Fruit fly (Drosophila melanogaster) whole organism, embryonic: Measurements from ENCODE around the gene Cp18.

Source experiments
- CG11247 ChIP-seq: fragments of 200-800 bp; sonication (Bioruptor generic); IDR thresholded peaks from 2 replicates; pipeline ENCODE4 v1.3.6; 2022; ENCODE audit warnings: missing biosample characterization, missing genetic modification characterization
- CG12104 ChIP-seq: fragments of 200-800 bp; sonication (Bioruptor generic); optimal IDR thresholded peaks from 3 replicates; lab custom pipeline; 2016; ENCODE audit warnings: missing biosample characterization, missing genetic modification characterization
- CG12155 ChIP-seq: fragments of 200-800 bp; sonication (Bioruptor generic); optimal IDR thresholded peaks from 3 replicates; lab custom pipeline; 2016; ENCODE audit warnings: missing biosample characterization, missing genetic modification characterization
- CG13775 ChIP-seq: fragments of 200-800 bp; sonication (Bioruptor generic); optimal IDR thresholded peaks from 3 replicates; lab custom pipeline; 2017; ENCODE audit warnings: missing biosample characterization, mild to moderate bottlenecking, missing genetic modification characterization
- CG1529 ChIP-seq: fragments of 200-800 bp; sonication (Bioruptor generic); optimal IDR thresholded peaks from 3 replicates; lab custom pipeline; 2018; ENCODE audit warnings: missing biosample characterization, missing genetic modification characterization
- CG17385 ChIP-seq: fragments of 200-800 bp; sonication (Bioruptor generic); optimal IDR thresholded peaks from 3 replicates; lab custom pipeline; 2018; ENCODE audit warnings: missing biosample characterization, mild to moderate bottlenecking, missing genetic modification characterization
- CG18011 ChIP-seq: fragments of 200-800 bp; sonication (Bioruptor generic); optimal IDR thresholded peaks from 2 replicates; lab custom pipeline; 2017; ENCODE audit warnings: missing biosample characterization, missing genetic modification characterization, mild to moderate bottlenecking, moderate library complexity, missing genotype
- CG2875 ChIP-seq: fragments of 200-800 bp; sonication (Bioruptor generic); optimal IDR thresholded peaks from 2 replicates; lab custom pipeline; 2017; ENCODE audit warnings: missing biosample characterization, mild to moderate bottlenecking, missing genetic modification characterization, missing genetic modification reagents
- CG33213 ChIP-seq: fragments of 200-800 bp; sonication (Bioruptor generic); optimal IDR thresholded peaks from 3 replicates; lab custom pipeline; 2016; ENCODE audit warnings: missing biosample characterization, missing genetic modification characterization
- CG4404 ChIP-seq: fragments of 200-800 bp; sonication (Bioruptor generic); IDR thresholded peaks from 2 replicates; pipeline ENCODE4 v1.3.6; 2022; ENCODE audit warnings: missing biosample characterization, missing genetic modification characterization
- CG6813 ChIP-seq: fragments of 200-800 bp; sonication (Bioruptor generic); optimal IDR thresholded peaks from 2 replicates; lab custom pipeline; 2017; ENCODE audit warnings: missing biosample characterization, missing genetic modification characterization, mild to moderate bottlenecking, moderate library complexity, missing genetic modification reagents
- CG7745 ChIP-seq: fragments of 200-800 bp; sonication (Bioruptor generic); optimal IDR thresholded peaks from 2 replicates; lab custom pipeline; 2018; ENCODE audit warnings: missing biosample characterization, mild to moderate bottlenecking, missing genetic modification characterization, moderate library complexity
- CG8089 ChIP-seq: fragments of 200-800 bp; sonication (Bioruptor generic); optimal IDR thresholded peaks from 3 replicates; lab custom pipeline; 2016; ENCODE audit warnings: missing biosample characterization, missing genetic modification characterization
- CG8944 ChIP-seq: fragments of 200-800 bp; sonication (Bioruptor generic); optimal IDR thresholded peaks from 3 replicates; lab custom pipeline; 2016; ENCODE audit warnings: missing biosample characterization, missing genetic modification characterization
- Dad ChIP-seq: fragments of 200-800 bp; sonication (Bioruptor generic); optimal IDR thresholded peaks from 3 replicates; lab custom pipeline; 2016; ENCODE audit warnings: missing biosample characterization, missing genetic modification characterization
- Dip2 ChIP-seq: fragments of 200-800 bp; sonication (Bioruptor generic); IDR thresholded peaks from 2 replicates; pipeline ENCODE4 v1.3.6; 2022; ENCODE audit warnings: missing biosample characterization, missing genetic modification characterization
- Doc3 ChIP-seq: fragments of 200-800 bp; sonication (Bioruptor generic); IDR thresholded peaks from 3 replicates; pipeline ENCODE4 v1.3.6; 2022; ENCODE audit warnings: missing biosample characterization, missing genetic modification characterization; ENCODE audit not compliant: partially characterized antibody
- Drgx ChIP-seq: fragments of 200-800 bp; sonication (Bioruptor generic); IDR thresholded peaks from 2 replicates; pipeline ENCODE4 v1.3.6; 2022; ENCODE audit warnings: missing biosample characterization, missing genetic modification characterization
- ERR ChIP-seq: fragments of 200-800 bp; sonication (Bioruptor generic); optimal IDR thresholded peaks from 2 replicates; lab custom pipeline; 2016; ENCODE audit warnings: missing biosample characterization, missing genetic modification characterization
- H2.0 ChIP-seq: fragments of 200-800 bp; sonication (Bioruptor generic); IDR thresholded peaks from 2 replicates; pipeline ENCODE4 v1.3.6; 2022; ENCODE audit warnings: missing biosample characterization, missing genetic modification characterization
- HLH4C ChIP-seq: fragments of 200-800 bp; sonication (Bioruptor generic); IDR thresholded peaks from 3 replicates; pipeline ENCODE4 v1.3.6; 2022; ENCODE audit warnings: missing biosample characterization, missing genetic modification characterization; ENCODE audit not compliant: partially characterized antibody
- Mrtf ChIP-seq: fragments of 200-800 bp; sonication (Bioruptor generic); IDR thresholded peaks from 3 replicates; pipeline ENCODE4 v1.3.6; 2022; ENCODE audit warnings: missing biosample characterization, missing genetic modification characterization
- Pdp1 ChIP-seq, 2 experiments: fragments of 200-800 bp; sonication (Bioruptor generic); optimal IDR thresholded peaks; 3 replicates each; lab custom pipeline; 2016; ENCODE audit warnings: missing biosample characterization in 2 of 2, missing genetic modification characterization in 2 of 2, mild to moderate bottlenecking in 1 of 2, moderate library complexity in 1 of 2
- Ravus ChIP-seq: fragments of 200-800 bp; sonication (Bioruptor generic); IDR thresholded peaks from 2 replicates; pipeline ENCODE4 v1.3.6; 2022; ENCODE audit warnings: missing biosample characterization, missing genetic modification characterization
- Rfx ChIP-seq: fragments of 200-800 bp; sonication (Bioruptor generic); IDR thresholded peaks from 2 replicates; pipeline ENCODE4 v1.3.6; 2022; ENCODE audit warnings: missing biosample characterization, missing genetic modification characterization
- Scr ChIP-seq: fragments of 200-800 bp; sonication (Bioruptor generic); IDR thresholded peaks from 2 replicates; pipeline ENCODE4 v1.3.6; 2022; ENCODE audit warnings: missing biosample characterization, missing genetic modification characterization; ENCODE audit not compliant: partially characterized antibody
- Taf1 ChIP-seq: fragments of 200-800 bp; sonication (Bioruptor generic); IDR thresholded peaks from 2 replicates; pipeline ENCODE4 v1.3.6; 2022; ENCODE audit warnings: missing biosample characterization, missing genetic modification characterization
- Trl ChIP-seq, 3 experiments: fragments of >200 bp in 2 of 3; fragments of 200-800 bp in 1 of 3; sonication (Bioruptor generic) in 1 of 3; optimal IDR thresholded peaks; 2 replicates in 1 of 3; 3 replicates in 2 of 3; lab custom pipeline; 2016 to 2017; ENCODE audit warnings: missing biosample characterization in 1 of 3, missing genetic modification characterization in 1 of 3
- Xbp1 ChIP-seq: fragments of 200-800 bp; sonication (Bioruptor generic); optimal IDR thresholded peaks from 3 replicates; lab custom pipeline; 2016; ENCODE audit warnings: missing biosample characterization, mild to moderate bottlenecking, missing genetic modification characterization
- ase ChIP-seq: fragments of 200-800 bp; sonication (Bioruptor generic); IDR thresholded peaks from 3 replicates; pipeline ENCODE4 v1.3.6; 2022; ENCODE audit warnings: missing biosample characterization, missing genetic modification characterization
- ci ChIP-seq: fragments of 200-800 bp; sonication (Bioruptor generic); IDR thresholded peaks from 3 replicates; pipeline ENCODE4 v1.3.6; 2022; ENCODE audit warnings: missing biosample characterization, missing genetic modification characterization
- crp ChIP-seq, 2 experiments: fragments of 200-800 bp; sonication (Bioruptor generic); optimal IDR thresholded peaks; 2 replicates in 1 of 2; 3 replicates in 1 of 2; lab custom pipeline; 2017; ENCODE audit warnings: missing biosample characterization in 2 of 2, missing genetic modification characterization in 2 of 2, mild to moderate bottlenecking in 1 of 2, moderate library complexity in 1 of 2
- disco-r ChIP-seq: fragments of 200-800 bp; sonication (Bioruptor generic); optimal IDR thresholded peaks from 2 replicates; lab custom pipeline; 2016; ENCODE audit warnings: missing biosample characterization, missing genetic modification characterization
- en ChIP-seq: fragments of 200-800 bp; sonication (Bioruptor generic); optimal IDR thresholded peaks from 2 replicates; lab custom pipeline; 2016; ENCODE audit warnings: missing biosample characterization, missing genetic modification characterization
- fru ChIP-seq: fragments of >200 bp; optimal IDR thresholded peaks from 2 replicates; lab custom pipeline; 2017
- kni ChIP-seq: fragments of 200-800 bp; sonication (Bioruptor generic); optimal IDR thresholded peaks from 3 replicates; lab custom pipeline; 2017; ENCODE audit warnings: mild to moderate bottlenecking, missing biosample characterization, missing genetic modification reagents, missing genetic modification characterization
- nau ChIP-seq: fragments of 200-800 bp; sonication (Bioruptor generic); optimal IDR thresholded peaks from 3 replicates; lab custom pipeline; 2017; ENCODE audit warnings: missing biosample characterization, mild to moderate bottlenecking, missing genetic modification characterization, missing genetic modification reagents
- nerfin-1 ChIP-seq: fragments of 200-800 bp; sonication (Bioruptor generic); optimal IDR thresholded peaks from 3 replicates; lab custom pipeline; 2019; ENCODE audit warnings: missing biosample characterization, mild to moderate bottlenecking, missing genetic modification characterization, moderate library complexity
- nerfin-2 ChIP-seq: fragments of 200-800 bp; sonication (Bioruptor generic); IDR thresholded peaks from 2 replicates; pipeline ENCODE4 v1.3.6; 2022; ENCODE audit warnings: missing biosample characterization, missing genetic modification characterization; ENCODE audit not compliant: partially characterized antibody
- nmo ChIP-seq: fragments of 200-800 bp; sonication (Bioruptor generic); optimal IDR thresholded peaks from 2 replicates; lab custom pipeline; 2018; ENCODE audit warnings: missing biosample characterization, mild to moderate bottlenecking, missing genetic modification characterization, moderate library complexity
- nom ChIP-seq: fragments of 200-800 bp; sonication (Bioruptor generic); optimal IDR thresholded peaks from 2 replicates; lab custom pipeline; 2017; ENCODE audit warnings: missing biosample characterization, missing genetic modification characterization, mild to moderate bottlenecking, moderate library complexity, missing genetic modification reagents
- p53 ChIP-seq: fragments of 200-800 bp; sonication (Bioruptor generic); optimal IDR thresholded peaks from 2 replicates; lab custom pipeline; 2016; ENCODE audit warnings: missing biosample characterization, missing genetic modification characterization
- pho ChIP-seq: fragments of 200-800 bp; sonication (Bioruptor generic); optimal IDR thresholded peaks from 2 replicates; lab custom pipeline; 2016; ENCODE audit warnings: missing biosample characterization, missing genetic modification characterization
- pros ChIP-seq: fragments of 200-800 bp; sonication (Bioruptor generic); optimal IDR thresholded peaks from 3 replicates; lab custom pipeline; 2019; ENCODE audit warnings: missing biosample characterization, mild to moderate bottlenecking, missing genetic modification characterization, moderate library complexity
- sens ChIP-seq: fragments of 200-800 bp; sonication (Bioruptor generic); peaks from one replicate; lab custom pipeline; 2016; ENCODE audit warnings: missing biosample characterization, missing genetic modification characterization
- shn ChIP-seq: fragments of 200-800 bp; sonication (Bioruptor generic); optimal IDR thresholded peaks from 3 replicates; lab custom pipeline; 2016; ENCODE audit warnings: missing biosample characterization, missing genetic modification characterization
- tap ChIP-seq: fragments of 200-800 bp; optimal IDR thresholded peaks from 3 replicates; lab custom pipeline; 2019; ENCODE audit warnings: missing biosample characterization, mild to moderate bottlenecking, missing genetic modification characterization, moderate library complexity
- trh ChIP-seq: fragments of 200-800 bp; sonication (Bioruptor generic); optimal IDR thresholded peaks from 2 replicates; lab custom pipeline; 2016; ENCODE audit warnings: missing biosample characterization, missing genetic modification characterization
- unc-4 ChIP-seq: fragments of 200-800 bp; sonication (Bioruptor generic); IDR thresholded peaks from 2 replicates; pipeline ENCODE4 v1.3.6; 2022; ENCODE audit warnings: missing biosample characterization, missing genetic modification characterization; ENCODE audit not compliant: partially characterized antibody
- usp ChIP-seq: fragments of >200 bp; optimal IDR thresholded peaks from 2 replicates; lab custom pipeline; 2017; ENCODE audit warnings: missing biosample characterization, missing genetic modification characterization
- vvl ChIP-seq: fragments of 200-800 bp; sonication (Bioruptor generic); IDR thresholded peaks from 2 replicates; pipeline ENCODE4 v1.3.6; 2022; ENCODE audit warnings: missing biosample characterization, missing genetic modification characterization

Cp18 gene

DNA sequence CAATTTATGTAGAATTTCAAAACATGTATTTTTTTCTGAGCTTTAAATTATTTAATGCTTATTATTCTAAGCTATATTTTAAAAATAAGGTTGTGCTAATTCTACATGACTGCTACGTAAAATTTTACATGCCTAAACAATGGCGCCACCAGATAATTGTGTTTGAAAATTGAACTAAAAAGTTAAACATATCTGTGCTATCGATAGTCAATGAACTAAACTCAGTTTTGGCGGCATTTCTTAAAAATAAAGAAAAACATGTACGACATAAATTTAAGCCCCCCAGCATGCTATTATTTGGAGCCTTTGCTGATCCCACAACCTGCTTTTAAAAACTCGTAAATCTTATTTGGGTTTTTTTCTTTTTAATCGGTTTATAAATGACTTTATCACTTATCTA lies 8.0 kb upstream of the Cp18 start (continued):
- no peak for TF ChIP-seq pros (GFP tag; lab: Kevin White, UChicago)
- TF ChIP-seq trh = no peak
- TF ChIP-seq Doc3 = peak; percentile 55; the same call in 1 of the 3 replicates
- TF ChIP-seq CG12104 (GFP tag; lab: Kevin White, UChicago) = no peak
- no peak for TF ChIP-seq CG1529
- TF ChIP-seq Rfx (GFP tag; lab: Robert Waterston, UW) = 0 out of 2 replicates have a peak, but pooled peaks have one; percentile 30
- TF ChIP-seq Drgx (GFP tag; lab: Robert Waterston, UW) = no peak
- no peak for TF ChIP-seq crp (GFP tag; optimal IDR thresholded peaks at IDR 0.05; lab: Kevin White, UChicago)
- TF ChIP-seq unc-4 (GFP tag; lab: Robert Waterston, UW) = peak; percentile 80
- no peak for TF ChIP-seq Pdp1 (GFP tag; optimal IDR thresholded peaks at IDR 0.05; lab: Kevin White, UChicago)
- no peak for TF ChIP-seq CG17385
- TF ChIP-seq p53 (GFP tag; lab: Kevin White, UChicago) = no peak
- TF ChIP-seq nau (GFP tag; lab: Kevin White, UChicago) = no peak
- TF ChIP-seq CG8944 (GFP tag; lab: Kevin White, UChicago) = no peak
- TF ChIP-seq fru = no peak
- no peak for TF ChIP-seq CG18011 (GFP tag; lab: Kevin White, UChicago)
- TF ChIP-seq sens (GFP tag; lab: Kevin White, UChicago) = peak; percentile 40
- no peak for TF ChIP-seq H2.0 (GFP tag; lab: Robert Waterston, UW)
- no peak for TF ChIP-seq en (GFP tag; lab: Kevin White, UChicago)
- TF ChIP-seq CG7745 (tag; lab: Kevin White, UChicago) = no peak
- TF ChIP-seq Dip2 (GFP tag; lab: Robert Waterston, UW) = no peak
- no peak for TF ChIP-seq tap (tag; lab: Kevin White, UChicago)
- TF ChIP-seq HLH4C (GFP tag; lab: Robert Waterston, UW) = peak; percentile 71
- no peak for TF ChIP-seq CG11247 (GFP tag; lab: Robert Waterston, UW)
- TF ChIP-seq CG12155 (GFP tag; lab: Kevin White, UChicago) = no peak
- TF ChIP-seq nom = no peak
- no peak for TF ChIP-seq disco-r
- no peak for TF ChIP-seq Ravus (GFP tag; lab: Robert Waterston, UW)
- no peak for TF ChIP-seq CG13775
- TF ChIP-seq nmo (GFP tag; lab: Kevin White, UChicago) = peak; percentile 18
- TF ChIP-seq nerfin-1 (tag; lab: Kevin White, UChicago) = no peak
- no peak for TF ChIP-seq Mrtf (GFP tag; lab: Robert Waterston, UW)
- no peak for TF ChIP-seq shn
- TF ChIP-seq CG2875 (GFP tag; lab: Kevin White, UChicago) = no peak
- TF ChIP-seq Xbp1 (GFP tag; lab: Kevin White, UChicago) = no peak
- no peak for TF ChIP-seq Taf1 (GFP tag; lab: Robert Waterston, UW)
- 0 out of 3 replicates have a peak, but pooled peaks have one; percentile 41 for TF ChIP-seq ci (GFP tag; lab: Robert Waterston, UW)
- peak; percentile 61 for TF ChIP-seq nerfin-2
- TF ChIP-seq CG8089 (GFP tag; lab: Kevin White, UChicago) = no peak
- no peak for TF ChIP-seq usp (GFP tag; lab: Kevin White, UChicago)
- TF ChIP-seq kni (GFP tag; lab: Kevin White, UChicago) = no peak
- TF ChIP-seq pho (GFP tag; lab: Kevin White, UChicago) = no peak
- TF ChIP-seq Trl (optimal IDR thresholded peaks at IDR 0.05; lab: Kevin White, UChicago) = no peak
- no peak for TF ChIP-seq Trl (GFP tag; optimal IDR thresholded peaks at IDR 0.05; lab: Kevin White, UChicago)
- TF ChIP-seq CG6813 (GFP tag; lab: Kevin White, UChicago) = no peak
- no peak for TF ChIP-seq vvl (GFP tag; lab: Robert Waterston, UW)
- TF ChIP-seq Dad (GFP tag; lab: Kevin White, UChicago) = no peak
- TF ChIP-seq ERR (GFP tag; lab: Kevin White, UChicago) = no peak
- TF ChIP-seq Scr (GFP tag; lab: Robert Waterston, UW) = peak; percentile 77
- TF ChIP-seq CG33213 (GFP tag; lab: Kevin White, UChicago) = peak; percentile 0
- no peak for TF ChIP-seq CG4404 (GFP tag; lab: Robert Waterston, UW)
- peak; percentile 31; the same call in 1 of the 3 replicates for TF ChIP-seq ase (GFP tag; lab: Robert Waterston, UW)
